Worm (Caenorhabditis elegans) whole organism, L4 larva: Measurements from ENCODE around the gene srsx-15.
A peak's percentile ranks its signal among the peaks of the same experiment; 100 is the strongest.

Experiments
- D1046.2 ChIP-seq: fragments of 200-800 bp; sonication (Bioruptor generic); IDR thresholded peaks from 2 replicates; pipeline ENCODE4 v1.3.6; 2022; ENCODE audit warnings: missing genetic modification characterization, missing compliant biosample characterization
- T20F7.1 ChIP-seq: fragments of 200-800 bp; sonication (Bioruptor generic); optimal IDR thresholded peaks from 2 replicates; lab custom pipeline; 2018; ENCODE audit warnings: mild to moderate bottlenecking, missing genetic modification characterization, missing compliant biosample characterization
- T26A8.4 ChIP-seq: fragments of 200-800 bp; sonication (Bioruptor generic); IDR thresholded peaks from 2 replicates; pipeline ENCODE4 v1.3.6; 2022; ENCODE audit warnings: missing genetic modification characterization, missing compliant biosample characterization
- Y105C5A.15 ChIP-seq: fragments of 200-800 bp; sonication (Bioruptor generic); IDR thresholded peaks from 2 replicates; pipeline ENCODE4 v1.3.6; 2022; ENCODE audit warnings: missing genetic modification characterization, missing compliant biosample characterization
- ZK546.5 ChIP-seq, 2 experiments: sonication (generic microtip); optimal IDR thresholded peaks; 2 replicates each; lab custom pipeline; 2017; ENCODE audit warnings: missing biosample characterization in 2 of 2, missing genetic modification characterization in 2 of 2
- aha-1 ChIP-seq: fragments of 150-350 bp; peaks from one replicate; lab custom pipeline; 2014; ENCODE audit warnings: missing biosample characterization, missing genetic modification characterization
- aly-2 ChIP-seq: sonication (generic microtip); optimal IDR thresholded peaks from 2 replicates; lab custom pipeline; 2018; ENCODE audit warnings: missing biosample characterization, missing genetic modification characterization
- ceh-28 ChIP-seq: fragments of 150-350 bp; optimal IDR thresholded peaks from 2 replicates; lab custom pipeline; 2014; ENCODE audit warnings: missing biosample characterization, missing genetic modification reagents, missing genetic modification characterization
- ceh-32 ChIP-seq: sonication (generic microtip); optimal IDR thresholded peaks from 2 replicates; lab custom pipeline; 2016; ENCODE audit warnings: mild to moderate bottlenecking, missing genetic modification characterization, missing compliant biosample characterization; ENCODE audit not compliant: poor library complexity
- ceh-44 ChIP-seq: fragments of 200-800 bp; sonication (Bioruptor generic); IDR thresholded peaks from 2 replicates; pipeline ENCODE4 v1.3.6; 2022; ENCODE audit warnings: missing genetic modification reagents, missing genetic modification characterization, missing compliant biosample characterization
- daf-16 ChIP-seq, 3 experiments: sonication (generic microtip); optimal IDR thresholded peaks; 2 replicates each; lab custom pipeline; 2016 to 2017; ENCODE audit warnings: missing genetic modification characterization in 3 of 3, missing genetic modification reagents in 3 of 3, mild to moderate bottlenecking in 2 of 3, missing compliant biosample characterization in 2 of 3, missing biosample characterization in 1 of 3, moderate library complexity in 1 of 3
- dpl-1 ChIP-seq: fragments of 150-350 bp; optimal IDR thresholded peaks from 2 replicates; lab custom pipeline; 2014; ENCODE audit warnings: missing biosample characterization, missing genetic modification reagents, missing genetic modification characterization
- dve-1 ChIP-seq: sonication (generic microtip); optimal IDR thresholded peaks from 2 replicates; lab custom pipeline; 2017; ENCODE audit warnings: antibody characterized with exemption, mild to moderate bottlenecking, missing genetic modification characterization, missing compliant biosample characterization; ENCODE audit not compliant: insufficient read depth
- egl-27 ChIP-seq: sonication (generic microtip); optimal IDR thresholded peaks from 3 replicates; lab custom pipeline; 2017; ENCODE audit warnings: missing biosample characterization, missing genetic modification reagents, missing genetic modification characterization
- fkh-10 ChIP-seq: fragments of 150-350 bp; optimal IDR thresholded peaks from 2 replicates; lab custom pipeline; 2014; ENCODE audit warnings: missing biosample characterization, missing genetic modification reagents, missing genetic modification characterization
- hif-1 ChIP-seq, 2 experiments: sonication (generic microtip); optimal IDR thresholded peaks; 2 replicates each; lab custom pipeline; 2016 to 2017; ENCODE audit warnings: missing compliant biosample characterization in 2 of 2, missing genetic modification characterization in 2 of 2, missing genetic modification reagents in 2 of 2, missing genotype in 2 of 2, mild to moderate bottlenecking in 1 of 2
- hlh-11 ChIP-seq: fragments of 200-800 bp; sonication (Bioruptor generic); optimal IDR thresholded peaks from 2 replicates; lab custom pipeline; 2018; ENCODE audit warnings: mild to moderate bottlenecking, missing genetic modification characterization, missing compliant biosample characterization
- hlh-30 ChIP-seq: sonication (generic microtip); optimal IDR thresholded peaks from 2 replicates; lab custom pipeline; 2017; ENCODE audit warnings: antibody characterized with exemption, mild to moderate bottlenecking, missing genetic modification characterization, missing compliant biosample characterization; ENCODE audit not compliant: insufficient read depth
- lin-13 ChIP-seq: fragments of 150-350 bp; optimal IDR thresholded peaks from 2 replicates; lab custom pipeline; 2014; ENCODE audit warnings: missing biosample characterization, missing genetic modification reagents, missing genetic modification characterization
- lsy-2 ChIP-seq, 2 experiments: fragments of 150-350 bp in 1 of 2; sonication (generic microtip) in 1 of 2; optimal IDR thresholded peaks; 2 replicates each; lab custom pipeline; 2014 to 2017; ENCODE audit warnings: missing biosample characterization in 2 of 2, missing genetic modification characterization in 2 of 2
- mdl-1 ChIP-seq, 2 experiments: fragments of 150-350 bp in 1 of 2; sonication (generic microtip) in 1 of 2; optimal IDR thresholded peaks; 2 replicates each; lab custom pipeline; 2014 to 2017; ENCODE audit warnings: missing biosample characterization in 2 of 2, missing genetic modification characterization in 2 of 2
- mes-2 ChIP-seq: sonication (generic microtip); optimal IDR thresholded peaks from 2 replicates; lab custom pipeline; 2016; ENCODE audit warnings: missing genotype, mild to moderate bottlenecking, missing genetic modification characterization, missing compliant biosample characterization; ENCODE audit not compliant: poor library complexity, severe bottlenecking
- mxl-2 ChIP-seq: fragments of 200-800 bp; sonication (Bioruptor generic); conservative IDR thresholded peaks from 2 replicates; pipeline ENCODE4 v1.3.6; 2022; ENCODE audit warnings: missing genetic modification reagents, missing genetic modification characterization, missing compliant biosample characterization
- nhr-28 ChIP-seq: fragments of 150-350 bp; optimal IDR thresholded peaks from 2 replicates; lab custom pipeline; 2014; ENCODE audit warnings: missing biosample characterization, missing genetic modification characterization
- nhr-6 ChIP-seq: fragments of 150-350 bp; optimal IDR thresholded peaks from 2 replicates; lab custom pipeline; 2014; ENCODE audit warnings: missing biosample characterization, missing genetic modification characterization
- rbr-2 ChIP-seq: sonication (generic microtip); optimal IDR thresholded peaks from 2 replicates; lab custom pipeline; 2016; ENCODE audit warnings: missing genotype, missing genetic modification characterization, missing compliant biosample characterization
- spr-3 ChIP-seq: fragments of 200-800 bp; sonication (Bioruptor generic); optimal IDR thresholded peaks from 2 replicates; lab custom pipeline; 2018; ENCODE audit warnings: mild to moderate bottlenecking, missing genetic modification characterization, missing compliant biosample characterization
- tra-1 ChIP-seq: fragments of 200-800 bp; sonication (Bioruptor generic); IDR thresholded peaks from 2 replicates; pipeline ENCODE4 v1.3.6; 2022; ENCODE audit warnings: missing genetic modification reagents, missing genetic modification characterization, missing compliant biosample characterization
- unc-39 ChIP-seq: sonication (generic microtip); optimal IDR thresholded peaks from 2 replicates; lab custom pipeline; 2017; ENCODE audit warnings: missing biosample characterization, missing genetic modification characterization
- unc-62 ChIP-seq, 3 experiments: fragments of 150-350 bp in 1 of 3; sonication (generic microtip); optimal IDR thresholded peaks in 2 of 3; peaks in 1 of 3; 1 replicate in 1 of 3; 2 replicates in 2 of 3; lab custom pipeline; 2014 to 2017; ENCODE audit warnings: missing biosample characterization in 3 of 3, missing genetic modification characterization in 3 of 3, missing genetic modification reagents in 3 of 3, missing genotype in 1 of 3

srsx-15 gene

ce11 chrIV:5587964-5588860, 35.4 kb downstream of the srsx-15 start (continued):
- TF ChIP-seq fkh-10 (GFP tag; lab: Kevin White, UChicago) (no peak), ceh-32 (tag; lab: Kevin White, UChicago) (no peak), dpl-1 (no peak), tra-1 (GFP tag; lab: Robert Waterston, UW) (no peak), aly-2 (tag; lab: Kevin White, UChicago) (no peak), ceh-44 (GFP tag; lab: Robert Waterston, UW) (no peak), nhr-6 (tag; lab: Kevin White, UChicago) (no peak), Y105C5A.15 (GFP tag; lab: Robert Waterston, UW) (no peak)
- TF ChIP-seq, all 104 proteins: peak for 8

ce11 chrIV:5586320-5586720, 37.3 kb downstream of the srsx-15 start:
- TF ChIP-seq hlh-11, result peak; percentile 26
- no peak for TF ChIP-seq T20F7.1 (GFP tag; lab: Kevin White, UChicago)
- peak; percentile 95 for TF ChIP-seq aha-1 (tag; lab: Kevin White, UChicago)
- TF ChIP-seq unc-62 (GFP tag; optimal IDR thresholded peaks at IDR 0.05 in 1 of 2; lab: Kevin White, UChicago), result no peak
- no peak for TF ChIP-seq unc-62 (tag; optimal IDR thresholded peaks at IDR 0.05; lab: Kevin White, UChicago)
- TF ChIP-seq egl-27, result no peak
- peak; percentile 57 for TF ChIP-seq hlh-30 (tag; lab: Kevin White, UChicago)
- TF ChIP-seq daf-16 (GFP tag; optimal IDR thresholded peaks at IDR 0.05; lab: Kevin White, UChicago), result peak in 1 of 2 experiments; percentile 96
- peak; percentile 83 for TF ChIP-seq daf-16 (tag; optimal IDR thresholded peaks at IDR 0.05; lab: Kevin White, UChicago)
- no peak for TF ChIP-seq D1046.2 (GFP tag; lab: Robert Waterston, UW)
- TF ChIP-seq dve-1, result peak; percentile 46
- no peak for TF ChIP-seq T26A8.4
- TF ChIP-seq unc-39, result no peak
- TF ChIP-seq mxl-2, result no peak
- peak in 1 of 2 experiments; percentile 39 for TF ChIP-seq mdl-1 (tag; optimal IDR thresholded peaks at IDR 0.05; lab: Kevin White, UChicago)
- no peak for TF ChIP-seq hif-1 (tag; optimal IDR thresholded peaks at IDR 0.05; lab: Kevin White, UChicago)
- peak; percentile 64 for TF ChIP-seq nhr-28 (tag; lab: Kevin White, UChicago)
- TF ChIP-seq rbr-2 (tag; lab: Kevin White, UChicago), result peak; percentile 74
- peak in 1 of 2 experiments; percentile 15 for TF ChIP-seq lsy-2 (tag; optimal IDR thresholded peaks at IDR 0.05; lab: Kevin White, UChicago)

DNA sequence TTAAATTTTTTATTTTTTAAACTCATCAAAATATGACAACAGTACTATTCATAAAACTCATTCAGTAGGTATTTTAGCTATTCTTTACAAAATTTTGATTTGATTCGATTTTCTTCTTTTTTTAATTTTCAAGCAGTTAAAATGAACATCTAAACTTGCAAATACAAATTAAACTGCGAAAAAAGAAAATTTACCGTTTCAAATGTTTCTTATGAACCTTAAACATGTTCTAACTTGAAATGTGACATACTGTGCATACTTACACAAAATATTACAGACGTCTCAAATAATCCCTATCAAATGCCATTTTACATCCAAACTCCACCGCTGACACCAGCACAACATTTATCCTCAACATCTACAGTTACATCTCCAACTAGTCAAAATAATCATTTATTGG, 39.2 kb downstream of the srsx-15 start, which contains the start of gene fkh-7:
Gene fkh-7, plus strand, starts transcription at position 301 of the 400 bp plus-strand sequence.
- TF ChIP-seq ceh-32 (tag; lab: Kevin White, UChicago) (no peak), ceh-44 (GFP tag; lab: Robert Waterston, UW) (no peak), lin-13 (GFP tag; lab: Kevin White, UChicago) (no peak), daf-16 (GFP tag; optimal IDR thresholded peaks at IDR 0.05; lab: Kevin White, UChicago) (no peak), daf-16 (tag; optimal IDR thresholded peaks at IDR 0.05; lab: Kevin White, UChicago) (no peak), mes-2 (tag; lab: Kevin White, UChicago) (no peak), ZK546.5 (tag; optimal IDR thresholded peaks at IDR 0.05; lab: Kevin White, UChicago) (no peak), ceh-28 (tag; lab: Kevin White, UChicago) (no peak)

DNA sequence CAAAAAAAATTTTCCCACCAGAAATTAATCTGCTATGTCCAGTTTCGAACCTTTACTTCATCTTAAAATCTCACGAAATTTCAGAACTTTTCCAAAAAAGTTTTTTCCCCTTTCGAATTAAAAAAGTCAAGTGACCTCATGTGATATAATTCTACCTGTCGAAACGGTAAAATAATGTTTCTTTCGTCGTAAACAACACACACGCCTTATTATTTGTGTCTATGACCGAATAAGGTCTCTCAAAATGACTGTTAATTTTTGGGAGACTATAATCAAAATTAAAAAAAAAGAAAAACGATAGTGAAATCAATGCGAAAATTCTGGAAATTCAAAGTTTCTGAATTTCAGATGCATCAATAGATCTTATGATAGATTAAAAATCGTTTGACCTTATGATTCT, 40.4 kb downstream of the srsx-15 start:
- TF ChIP-seq spr-3 (no peak), hlh-30 (tag; lab: Kevin White, UChicago) (peak; percentile 34), daf-16 (GFP tag; optimal IDR thresholded peaks at IDR 0.05; lab: Kevin White, UChicago) (no peak), daf-16 (tag; optimal IDR thresholded peaks at IDR 0.05; lab: Kevin White, UChicago) (peak; percentile 95), nhr-28 (tag; lab: Kevin White, UChicago) (peak; percentile 42)
